Worm (Caenorhabditis elegans): ENCODE results near the gene F09E5.7.

Gene F09E5.7

DNA sequence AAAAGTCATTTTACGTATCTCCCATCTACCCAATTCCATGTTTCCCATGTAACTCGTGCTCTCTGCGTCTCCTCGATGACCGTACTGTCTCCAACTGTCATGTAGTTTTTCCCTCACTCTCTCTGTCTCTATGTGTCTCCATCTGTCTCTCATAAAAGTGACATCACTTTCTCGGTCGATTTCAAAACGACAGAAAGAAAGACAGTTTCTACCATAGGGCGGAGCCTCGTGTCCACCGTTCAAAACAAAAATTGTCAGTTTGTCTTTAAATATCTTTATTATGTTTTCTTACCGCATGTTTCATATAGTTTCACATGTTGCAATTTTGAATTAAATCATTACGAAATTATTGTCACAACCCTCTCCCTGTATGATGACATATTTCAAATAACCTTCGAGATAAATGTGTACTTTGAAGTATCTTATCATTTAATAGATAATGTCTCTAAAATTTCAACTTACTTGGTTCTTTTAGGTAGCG lies 21.7 kb upstream of the F09E5.7 start (continued):
- TF ChIP-seq lir-1 (GFP tag; conservative IDR thresholded peaks at IDR 0.05) (no peak; the same call in 1 of the 2 replicates), gei-17 (GFP tag; optimal IDR thresholded peaks at IDR 0.05) (no peak), ztf-26 (tag; optimal IDR thresholded peaks at IDR 0.05) (peak; percentile 67), ekl-4 (GFP tag; IDR thresholded peaks at IDR 0.05) (0 out of 2 replicates have a peak, but pooled peaks have one; percentile 11), ceh-91 (GFP tag; IDR thresholded peaks at IDR 0.05) (no peak), let-607 (tag; optimal IDR thresholded peaks at IDR 0.05) (peak; percentile 53 to 55), F52B5.7 (tag; optimal IDR thresholded peaks at IDR 0.05) (no peak), atf-7 (tag; optimal IDR thresholded peaks at IDR 0.05) (peak; percentile 99), lin-54 (GFP tag; optimal IDR thresholded peaks at IDR 0.05) (peak; percentile 46), madf-3 (GFP tag; IDR thresholded peaks at IDR 0.05) (no peak), snpc-4 (GFP tag; optimal IDR thresholded peaks at IDR 0.05) (no peak), snpc-4 (tag; optimal IDR thresholded peaks at IDR 0.05) (peak in 1 of 4 experiments; percentile 49), hmg-1.2 (GFP tag; IDR thresholded peaks at IDR 0.05) (peak; percentile 91), F57C9.4 (tag; optimal IDR thresholded peaks at IDR 0.05) (no peak), egrh-3 (GFP tag; IDR thresholded peaks at IDR 0.05) (no peak), lin-35 (GFP tag; optimal IDR thresholded peaks at IDR 0.05) (peak in 1 of 3 experiments; percentile 18)

DNA sequence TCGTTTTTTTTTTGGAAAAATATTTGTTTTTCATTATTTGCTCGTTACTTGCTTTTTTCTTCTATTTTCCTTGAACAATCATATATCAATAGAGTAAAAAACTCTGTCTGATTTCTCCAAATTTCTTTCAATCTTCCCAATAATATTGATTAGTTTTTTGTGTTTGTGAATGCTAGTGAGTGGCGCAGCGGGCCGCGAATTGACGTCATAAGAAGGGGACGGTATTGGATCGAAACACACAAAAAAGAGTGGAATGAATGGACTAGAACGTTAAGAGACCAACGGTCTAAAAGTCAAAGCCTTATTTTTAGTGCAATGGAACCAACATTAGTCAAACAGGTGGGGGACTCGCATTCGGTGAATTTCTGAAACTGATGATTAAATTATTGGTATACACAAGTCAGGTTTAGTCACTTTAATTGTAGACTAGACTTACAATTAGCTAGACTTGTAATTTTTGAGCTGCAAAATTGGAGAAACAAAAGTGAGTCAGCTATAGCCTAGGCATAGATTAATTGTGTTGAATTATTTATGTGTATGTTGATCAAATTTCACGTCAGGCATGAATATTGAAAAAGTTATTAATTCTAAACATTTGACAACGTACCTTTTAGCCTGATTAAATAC lies 20.1 kb upstream of the F09E5.7 start:
- TF ChIP-seq ceh-58 (GFP tag; IDR thresholded peaks at IDR 0.05), result no peak
- TF ChIP-seq snpc-4 (GFP tag; optimal IDR thresholded peaks at IDR 0.05), result no peak
- no peak for TF ChIP-seq snpc-4 (tag; optimal IDR thresholded peaks at IDR 0.05)
- no peak for TF ChIP-seq egl-18 (GFP tag; IDR thresholded peaks at IDR 0.05)
- peak; percentile 18 for TF ChIP-seq repo-1 (tag; optimal IDR thresholded peaks at IDR 0.05)
- TF ChIP-seq zim-3 (tag; optimal IDR thresholded peaks at IDR 0.05), result peak; percentile 3

DNA sequence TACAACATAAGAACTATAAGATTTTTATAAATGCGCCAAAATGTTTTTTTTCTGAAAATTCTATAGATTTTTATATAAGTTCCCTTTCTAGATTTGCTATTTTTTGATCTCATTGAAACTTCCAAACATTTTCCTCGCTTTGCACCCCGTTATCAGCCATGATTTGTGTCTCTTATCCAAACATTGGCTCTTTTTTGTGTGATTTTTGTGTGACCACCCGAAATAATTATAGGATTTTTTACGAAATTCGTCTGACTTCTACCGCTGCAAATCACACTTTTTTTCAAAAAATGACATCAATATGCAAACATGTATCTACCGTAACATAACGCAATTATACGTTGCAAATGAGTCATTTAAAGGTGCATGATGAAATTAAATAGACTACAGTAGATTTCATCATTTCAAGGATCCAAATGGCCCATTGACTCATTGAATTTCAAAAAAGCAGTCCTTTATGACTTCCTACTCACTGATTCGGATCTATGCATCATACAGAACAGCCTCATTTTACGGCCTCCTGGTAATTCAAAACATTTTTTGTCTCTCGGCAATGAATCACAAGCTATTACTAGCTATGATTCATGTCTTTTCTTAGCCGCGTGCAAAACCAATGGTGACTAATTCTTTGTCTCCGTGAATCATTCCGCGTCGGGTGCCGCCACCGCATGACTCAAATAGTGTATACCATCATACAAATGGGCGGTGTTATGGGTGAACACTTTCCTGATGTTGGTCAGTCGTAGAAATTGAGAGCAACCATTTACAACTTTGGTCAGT lies 19.4 kb upstream of the F09E5.7 start:
- TF ChIP-seq ztf-28 (GFP tag; IDR thresholded peaks at IDR 0.05) (no peak), madf-6 (GFP tag; IDR thresholded peaks at IDR 0.05) (no peak), gei-17 (GFP tag; optimal IDR thresholded peaks at IDR 0.05) (no peak), B0336.3 (GFP tag; IDR thresholded peaks at IDR 0.05) (no peak), let-607 (tag; optimal IDR thresholded peaks at IDR 0.05) (no peak), efl-1 (GFP tag; optimal IDR thresholded peaks at IDR 0.05) (no peak), nfyb-1 (GFP tag; IDR thresholded peaks at IDR 0.05) (0 out of 2 replicates have a peak, but pooled peaks have one; percentile 12), cebp-1 (GFP tag; IDR thresholded peaks at IDR 0.05) (no peak), cebp-1 (tag; optimal IDR thresholded peaks at IDR 0.05) (peak; percentile 28), sea-2 (GFP tag; IDR thresholded peaks at IDR 0.05) (no peak), Y53F4B.3 (GFP tag; IDR thresholded peaks at IDR 0.05) (no peak), him-1 (tag; optimal IDR thresholded peaks at IDR 0.05) (no peak), ztf-22 (GFP tag; optimal IDR thresholded peaks at IDR 0.05) (no peak), F10E7.11 (tag; optimal IDR thresholded peaks at IDR 0.05) (no peak), ztf-25 (GFP tag; IDR thresholded peaks at IDR 0.05) (no peak), ztf-18 (tag; optimal IDR thresholded peaks at IDR 0.05) (no peak)
